Fruit fly (Drosophila melanogaster) whole organism, wandering third instar larva: ENCODE results near the gene CG1532.

Source experiments
- Abd-B ChIP-seq: fragments of >200 bp; optimal IDR thresholded peaks from 2 replicates; lab custom pipeline; 2017; ENCODE audit warnings: missing biosample characterization, missing genetic modification characterization
- CG32264 ChIP-seq: fragments of 200-800 bp; sonication (Bioruptor generic); optimal IDR thresholded peaks from 2 replicates; lab custom pipeline; 2016; ENCODE audit warnings: missing biosample characterization, missing genetic modification characterization
- CG9705 ChIP-seq: fragments of 200-800 bp; sonication (Bioruptor generic); optimal IDR thresholded peaks from 2 replicates; lab custom pipeline; 2018; ENCODE audit warnings: missing biosample characterization, mild to moderate bottlenecking, missing genetic modification characterization
- CrebA ChIP-seq: fragments of 200-800 bp; sonication (Bioruptor generic); optimal IDR thresholded peaks from 2 replicates; lab custom pipeline; 2016; ENCODE audit warnings: missing biosample characterization, mild to moderate bottlenecking, missing genetic modification characterization, borderline replicate concordance
- Dfd ChIP-seq: fragments of >200 bp; optimal IDR thresholded peaks from 2 replicates; lab custom pipeline; 2017; ENCODE audit warnings: missing biosample characterization, missing genetic modification characterization
- Dif ChIP-seq: fragments of 200-275, 200-300 bp; sonication (Bioruptor generic); optimal IDR thresholded peaks from 2 replicates; lab custom pipeline; 2018; ENCODE audit warnings: missing biosample characterization, missing genetic modification characterization; ENCODE audit not compliant: partially characterized antibody
- GATAd ChIP-seq: sonication (Bioruptor generic); optimal IDR thresholded peaks from 2 replicates; lab custom pipeline; 2016; ENCODE audit warnings: missing biosample characterization, missing genetic modification characterization
- HLH106 ChIP-seq: fragments of 200-800 bp; optimal IDR thresholded peaks from 3 replicates; lab custom pipeline; 2019; ENCODE audit warnings: missing biosample characterization, mild to moderate bottlenecking, missing genetic modification characterization, moderate library complexity
- Hnf4 ChIP-seq: fragments of 200-800 bp; sonication (Bioruptor generic); optimal IDR thresholded peaks from 2 replicates; lab custom pipeline; 2016; ENCODE audit warnings: missing biosample characterization, mild to moderate bottlenecking, missing genetic modification characterization
- Hr78 ChIP-seq: fragments of >200 bp; optimal IDR thresholded peaks from 2 replicates; lab custom pipeline; 2017; ENCODE audit warnings: missing biosample characterization, missing genetic modification characterization
- Hr83 ChIP-seq: fragments of 200-300 bp; sonication (Bioruptor generic); optimal IDR thresholded peaks from 2 replicates; lab custom pipeline; 2016; ENCODE audit warnings: missing biosample characterization, mild to moderate bottlenecking, missing genetic modification characterization, moderate library complexity; ENCODE audit not compliant: poor library complexity, severe bottlenecking
- Jra ChIP-seq: sonication (Bioruptor generic); optimal IDR thresholded peaks from 2 replicates; lab custom pipeline; 2016; ENCODE audit warnings: missing biosample characterization, missing genetic modification characterization
- Mio ChIP-seq: sonication (Bioruptor generic); optimal IDR thresholded peaks from 2 replicates; lab custom pipeline; 2016; ENCODE audit warnings: missing biosample characterization, missing genetic modification characterization
- Myc ChIP-seq: fragments of >200 bp; optimal IDR thresholded peaks from 2 replicates; lab custom pipeline; 2017
- N ChIP-seq: fragments of >200 bp; optimal IDR thresholded peaks from 2 replicates; lab custom pipeline; 2018; ENCODE audit warnings: missing biosample characterization, missing external identifiers, missing genetic modification characterization
- OdsH ChIP-seq: fragments of 200-800 bp; sonication (Bioruptor generic); optimal IDR thresholded peaks from 2 replicates; lab custom pipeline; 2016; ENCODE audit warnings: missing biosample characterization, mild to moderate bottlenecking, missing genetic modification characterization
- Rel ChIP-seq, 2 experiments: fragments of 200-800 bp; sonication (Bioruptor generic) in 1 of 2; optimal IDR thresholded peaks; 2 replicates in 1 of 2; 3 replicates in 1 of 2; lab custom pipeline; 2016 to 2019; ENCODE audit warnings: mild to moderate bottlenecking in 2 of 2, missing biosample characterization in 2 of 2, missing genetic modification characterization in 2 of 2, moderate library complexity in 1 of 2
- Sp1 ChIP-seq: fragments of 200-800 bp; sonication (Bioruptor generic); optimal IDR thresholded peaks from 3 replicates; lab custom pipeline; 2019; ENCODE audit warnings: missing biosample characterization, mild to moderate bottlenecking, missing genetic modification characterization, moderate library complexity
- Vsx2 ChIP-seq: fragments of 200-300, 225-300 bp; sonication (Bioruptor generic); optimal IDR thresholded peaks from 2 replicates; lab custom pipeline; 2018; ENCODE audit warnings: missing biosample characterization, missing genetic modification characterization; ENCODE audit not compliant: partially characterized antibody
- br ChIP-seq: fragments of 200-800 bp; sonication (Bioruptor generic); optimal IDR thresholded peaks from 2 replicates; lab custom pipeline; 2016; ENCODE audit warnings: missing biosample characterization, missing genetic modification characterization
- brk ChIP-seq: fragments of 200-800 bp; sonication (Bioruptor generic); optimal IDR thresholded peaks from 2 replicates; lab custom pipeline; 2016; ENCODE audit warnings: missing biosample characterization, mild to moderate bottlenecking, missing genetic modification characterization
- dl ChIP-seq, 2 experiments: fragments of 175-275, 200-275 bp in 1 of 2; fragments of 200-275 bp in 1 of 2; sonication (Bioruptor generic); optimal IDR thresholded peaks; lab custom pipeline; 2018; ENCODE audit warnings: mild to moderate bottlenecking in 2 of 2, missing biosample characterization in 2 of 2, missing genetic modification characterization in 2 of 2, moderate library complexity in 2 of 2; ENCODE audit not compliant: partially characterized antibody in 2 of 2, insufficient read depth in 1 of 2
- dmrt93B ChIP-seq: fragments of 200-800 bp; sonication (Bioruptor generic); optimal IDR thresholded peaks from 2 replicates; lab custom pipeline; 2018; ENCODE audit warnings: missing biosample characterization, mild to moderate bottlenecking, missing genetic modification characterization
- dsf ChIP-seq: sonication (Bioruptor generic); optimal IDR thresholded peaks from 2 replicates; lab custom pipeline; 2016; ENCODE audit warnings: missing biosample characterization, missing genetic modification characterization, borderline replicate concordance
- ey ChIP-seq: fragments of 200-800 bp; sonication (Bioruptor generic); optimal IDR thresholded peaks from 2 replicates; lab custom pipeline; 2016; ENCODE audit warnings: missing biosample characterization, missing genetic modification characterization
- foxo ChIP-seq, 2 experiments: fragments of 200-800 bp; sonication (Bioruptor generic); optimal IDR thresholded peaks; 2 replicates in 1 of 2; 3 replicates in 1 of 2; lab custom pipeline; 2016 to 2017; ENCODE audit warnings: missing biosample characterization in 2 of 2, missing genetic modification characterization in 2 of 2
- fru ChIP-seq: fragments of 200-800 bp; sonication (Bioruptor generic); optimal IDR thresholded peaks from 3 replicates; lab custom pipeline; 2016; ENCODE audit warnings: missing biosample characterization, mild to moderate bottlenecking, missing genetic modification characterization
- h ChIP-seq: fragments of 200-800 bp; sonication (Bioruptor generic); optimal IDR thresholded peaks from 3 replicates; lab custom pipeline; 2016; ENCODE audit warnings: missing biosample characterization, mild to moderate bottlenecking, missing genetic modification characterization
- jim ChIP-seq: fragments of 175-275, 200-325 bp; sonication (Bioruptor generic); optimal IDR thresholded peaks from 2 replicates; lab custom pipeline; 2016; ENCODE audit warnings: missing biosample characterization, mild to moderate bottlenecking, missing genetic modification characterization
- lola ChIP-seq: fragments of >200 bp; optimal IDR thresholded peaks from 2 replicates; lab custom pipeline; 2017; ENCODE audit warnings: missing biosample characterization, missing genetic modification characterization
- pan ChIP-seq: fragments of >200 bp; optimal IDR thresholded peaks from 2 replicates; lab custom pipeline; 2017
- psq ChIP-seq: fragments of 200-800 bp; sonication (Bioruptor generic); optimal IDR thresholded peaks from 3 replicates; lab custom pipeline; 2017; ENCODE audit warnings: missing biosample characterization, mild to moderate bottlenecking, missing genetic modification characterization, moderate library complexity
- rgr ChIP-seq: fragments of 200-800 bp; sonication (Bioruptor generic); optimal IDR thresholded peaks from 3 replicates; lab custom pipeline; 2016; ENCODE audit warnings: missing biosample characterization, mild to moderate bottlenecking, missing genetic modification characterization
- sage ChIP-seq: fragments of 200-800 bp; sonication (Bioruptor generic); optimal IDR thresholded peaks from 2 replicates; lab custom pipeline; 2016; ENCODE audit warnings: missing biosample characterization, mild to moderate bottlenecking, missing genetic modification characterization
- sv ChIP-seq: fragments of 200-800 bp; sonication (Bioruptor generic); optimal IDR thresholded peaks from 3 replicates; lab custom pipeline; 2016; ENCODE audit warnings: missing biosample characterization, missing genetic modification characterization
- tai ChIP-seq: sonication (Bioruptor generic); optimal IDR thresholded peaks from 2 replicates; lab custom pipeline; 2016; ENCODE audit warnings: missing biosample characterization, missing genetic modification characterization
- usp ChIP-seq: fragments of >200 bp; optimal IDR thresholded peaks from 2 replicates; lab custom pipeline; 2017; ENCODE audit warnings: missing biosample characterization, missing genetic modification characterization
- woc ChIP-seq: sonication (Bioruptor generic); optimal IDR thresholded peaks from 2 replicates; lab custom pipeline; 2016; ENCODE audit warnings: missing biosample characterization, mild to moderate bottlenecking, missing genetic modification characterization

Gene CG1532

dm6 chrX:21046141-21046540, 18.0 kb upstream of the CG1532 start:
- TF ChIP-seq Hr78 (GFP tag; lab: Kevin White, UChicago) (no peak), lola (no peak), h (GFP tag; lab: Kevin White, UChicago) (peak; percentile 3)
- TF ChIP-seq, all 38 proteins: peak for 1

dm6 chrX:21045448-21045941, 17.3 kb upstream of the CG1532 start:
- no peak for TF ChIP-seq h (GFP tag; lab: Kevin White, UChicago)
- no peak for TF ChIP-seq psq (GFP tag; lab: Kevin White, UChicago)
- TF ChIP-seq sv (GFP tag; lab: Kevin White, UChicago), result no peak
- no peak for TF ChIP-seq dl (GFP tag; optimal IDR thresholded peaks at IDR 0.05; lab: Kevin White, UChicago; ENCODE audit: insufficient read depth in 1 of 2, partially characterized antibody in 2 of 2)
- no peak for TF ChIP-seq CG9705 (GFP tag; lab: Kevin White, UChicago)
- TF ChIP-seq Abd-B (GFP tag; lab: Kevin White, UChicago), result no peak
- TF ChIP-seq Hr78 (GFP tag; lab: Kevin White, UChicago), result no peak
- TF ChIP-seq Sp1, result no peak
- TF ChIP-seq fru, result no peak

dm6 chrX:21044831-21045447, 16.8 kb upstream of the CG1532 start, which contains the start of gene Cbs:
TSS of gene Cbs (plus strand) at chrX:21045138.
- no peak for TF ChIP-seq dsf (GFP tag; lab: Kevin White, UChicago)
- TF ChIP-seq Hr78 (GFP tag; lab: Kevin White, UChicago), result no peak
- TF ChIP-seq OdsH (GFP tag; lab: Kevin White, UChicago), result no peak
- no peak for TF ChIP-seq Jra (GFP tag; lab: Kevin White, UChicago)
- TF ChIP-seq usp, result no peak
- TF ChIP-seq psq (GFP tag; lab: Kevin White, UChicago), result peak; percentile 9
- TF ChIP-seq pan (lab: Kevin White, UChicago), result no peak
- TF ChIP-seq Myc (lab: Kevin White, UChicago), result no peak
- no peak for TF ChIP-seq CG32264 (GFP tag; lab: Kevin White, UChicago)
- no peak for TF ChIP-seq br (GFP tag; lab: Kevin White, UChicago)
- peak; percentile 52 for TF ChIP-seq HLH106
- TF ChIP-seq Dif (GFP tag; lab: Kevin White, UChicago), result no peak
- no peak for TF ChIP-seq fru
- TF ChIP-seq dmrt93B (GFP tag; lab: Kevin White, UChicago), result no peak
- no peak for TF ChIP-seq Mio (GFP tag; lab: Kevin White, UChicago)
- no peak for TF ChIP-seq brk (GFP tag; lab: Kevin White, UChicago)
- TF ChIP-seq Hr83, result no peak
- no peak for TF ChIP-seq lola
- peak; percentile 17 for TF ChIP-seq rgr
- TF ChIP-seq Hnf4, result no peak
- peak; percentile 8 for TF ChIP-seq h (GFP tag; lab: Kevin White, UChicago)
- TF ChIP-seq N, result no peak
- TF ChIP-seq CG9705 (GFP tag; lab: Kevin White, UChicago), result no peak
- no peak for TF ChIP-seq tai (GFP tag; lab: Kevin White, UChicago)
- no peak for TF ChIP-seq Vsx2 (GFP tag; lab: Kevin White, UChicago)
- peak in 1 of 2 experiments; percentile 39 for TF ChIP-seq foxo (GFP tag; optimal IDR thresholded peaks at IDR 0.05; lab: Kevin White, UChicago)
- no peak for TF ChIP-seq CrebA (GFP tag; lab: Kevin White, UChicago)
- no peak for TF ChIP-seq Rel (GFP tag; optimal IDR thresholded peaks at IDR 0.05; lab: Kevin White, UChicago)
- no peak for TF ChIP-seq Rel (tag; optimal IDR thresholded peaks at IDR 0.05; lab: Kevin White, UChicago)
- TF ChIP-seq sage (GFP tag; lab: Kevin White, UChicago), result no peak
- peak; percentile 14 for TF ChIP-seq woc
- no peak for TF ChIP-seq GATAd (GFP tag; lab: Kevin White, UChicago)
- peak; percentile 49 for TF ChIP-seq sv (GFP tag; lab: Kevin White, UChicago)
- TF ChIP-seq jim (GFP tag; lab: Kevin White, UChicago), result no peak
- no peak for TF ChIP-seq ey (GFP tag; lab: Kevin White, UChicago)
- TF ChIP-seq Dfd (GFP tag; lab: Kevin White, UChicago), result no peak
- TF ChIP-seq Abd-B (GFP tag; lab: Kevin White, UChicago), result no peak
- TF ChIP-seq dl (GFP tag; optimal IDR thresholded peaks at IDR 0.05; lab: Kevin White, UChicago; ENCODE audit: insufficient read depth in 1 of 2, partially characterized antibody in 2 of 2), result no peak
- TF ChIP-seq Sp1, result peak; percentile 51
